Worm (Caenorhabditis elegans) whole organism, midembryonic: ENCODE measurements around the gene bath-39.

Experiments used
- T22C8.4 ChIP-seq: fragments of 200-800 bp; sonication (Bioruptor generic); IDR thresholded peaks from 2 replicates; pipeline ENCODE4 v1.3.6; 2022; ENCODE audit warnings: missing genetic modification characterization, missing compliant biosample characterization
- cog-1 ChIP-seq: sonication (generic microtip); optimal IDR thresholded peaks from 2 replicates; lab custom pipeline; 2016; ENCODE audit warnings: missing genetic modification characterization, missing compliant biosample characterization
- flt-1 ChIP-seq: fragments of 200-800 bp; sonication (Bioruptor generic); IDR thresholded peaks from 2 replicates; pipeline ENCODE4 v1.3.6; 2022; ENCODE audit warnings: missing genetic modification characterization, missing compliant biosample characterization
- klf-2 ChIP-seq: fragments of 200-800 bp; sonication (Bioruptor generic); conservative IDR thresholded peaks from 2 replicates; pipeline ENCODE4 v1.3.6; 2022; ENCODE audit warnings: missing genetic modification reagents, missing genetic modification characterization, missing compliant biosample characterization
- med-1 ChIP-seq: sonication (generic microtip); optimal IDR thresholded peaks from 2 replicates; lab custom pipeline; 2017; ENCODE audit warnings: missing genetic modification characterization, mild to moderate bottlenecking, missing compliant biosample characterization, antibody characterized with exemption, missing genetic modification reagents; ENCODE audit not compliant: insufficient read depth
- ref-1 ChIP-seq: fragments of 200-800 bp; sonication (Bioruptor generic); conservative IDR thresholded peaks from 2 replicates; pipeline ENCODE4 v1.3.6; 2022; ENCODE audit warnings: missing genetic modification reagents, missing genetic modification characterization, missing compliant biosample characterization
- tab-1 ChIP-seq: fragments of 200-800 bp; sonication (Bioruptor generic); IDR thresholded peaks from 2 replicates; pipeline ENCODE4 v1.3.6; 2022; ENCODE audit warnings: missing genetic modification characterization, missing compliant biosample characterization
- ztf-23 ChIP-seq: fragments of 200-800 bp; sonication (Bioruptor generic); IDR thresholded peaks from 2 replicates; pipeline ENCODE4 v1.3.6; 2022; ENCODE audit warnings: missing genetic modification reagents, missing genetic modification characterization, missing compliant biosample characterization
- ztf-29 ChIP-seq: fragments of 200-800 bp; sonication (Bioruptor generic); IDR thresholded peaks from 2 replicates; pipeline ENCODE4 v1.3.6; 2022; ENCODE audit warnings: missing genetic modification reagents, missing genetic modification characterization, missing compliant biosample characterization

The bath-39 gene

DNA sequence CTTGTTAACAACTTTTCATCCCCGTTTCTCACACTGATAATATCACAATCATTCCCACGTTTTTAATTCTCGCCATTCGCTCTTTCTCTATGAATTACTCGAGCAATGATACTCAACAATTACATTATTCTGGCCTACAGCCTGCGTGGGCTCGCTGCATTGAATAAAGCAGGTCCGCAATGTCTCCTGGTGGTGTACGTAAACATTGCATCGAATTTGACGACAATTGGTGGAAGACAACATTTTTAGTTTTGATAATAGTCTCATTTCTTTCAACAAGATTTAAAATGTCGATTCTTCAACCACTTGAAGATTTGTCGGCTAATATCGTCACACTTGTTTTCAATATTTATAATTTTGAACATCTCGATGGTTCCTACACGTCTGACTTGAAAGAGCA is at the start of gene bath-39:
TSS of gene bath-39 (plus strand) at position 137 of the 400 bp plus-strand sequence.
- TF ChIP-seq cog-1 (tag; lab: Kevin White, UChicago) (no peak), klf-2 (GFP tag; lab: Robert Waterston, UW) (no peak), flt-1 (no peak), med-1 (GFP tag; lab: Kevin White, UChicago) (no peak), T22C8.4 (GFP tag; lab: Robert Waterston, UW) (no peak), ztf-23 (no peak), ztf-29 (GFP tag; lab: Robert Waterston, UW) (no peak), ref-1 (no peak), tab-1 (GFP tag; lab: Robert Waterston, UW) (no peak)

DNA sequence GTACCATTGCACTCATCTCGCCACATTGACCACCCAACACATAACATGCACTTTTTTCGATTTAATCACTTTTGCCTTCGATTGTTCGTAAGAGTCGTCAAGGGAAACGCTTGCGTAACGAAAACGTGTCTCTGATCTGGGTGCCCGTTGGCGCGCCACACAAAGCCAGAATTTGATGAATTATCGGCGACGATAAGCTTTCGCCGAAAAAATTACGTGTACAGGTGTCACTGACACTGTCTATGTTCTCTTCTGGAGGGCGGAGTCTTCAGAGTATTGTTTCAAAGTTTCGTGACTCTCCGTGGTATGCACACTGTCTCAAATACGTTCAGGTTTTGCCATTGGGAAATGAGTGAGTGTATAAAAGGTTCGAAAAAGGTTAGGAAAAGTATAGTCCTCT is 48.6 kb upstream of the bath-39 start, which contains the start of gene F53F1.4:
TSS of gene F53F1.4 (plus strand) at position 390 of the 400 bp plus-strand sequence.
- TF ChIP-seq med-1 (GFP tag; lab: Kevin White, UChicago) (no peak), ref-1 (no peak), tab-1 (GFP tag; lab: Robert Waterston, UW) (no peak), ztf-23 (no peak), cog-1 (tag; lab: Kevin White, UChicago) (no peak), T22C8.4 (GFP tag; lab: Robert Waterston, UW) (no peak), flt-1 (no peak), klf-2 (GFP tag; lab: Robert Waterston, UW) (no peak)

DNA sequence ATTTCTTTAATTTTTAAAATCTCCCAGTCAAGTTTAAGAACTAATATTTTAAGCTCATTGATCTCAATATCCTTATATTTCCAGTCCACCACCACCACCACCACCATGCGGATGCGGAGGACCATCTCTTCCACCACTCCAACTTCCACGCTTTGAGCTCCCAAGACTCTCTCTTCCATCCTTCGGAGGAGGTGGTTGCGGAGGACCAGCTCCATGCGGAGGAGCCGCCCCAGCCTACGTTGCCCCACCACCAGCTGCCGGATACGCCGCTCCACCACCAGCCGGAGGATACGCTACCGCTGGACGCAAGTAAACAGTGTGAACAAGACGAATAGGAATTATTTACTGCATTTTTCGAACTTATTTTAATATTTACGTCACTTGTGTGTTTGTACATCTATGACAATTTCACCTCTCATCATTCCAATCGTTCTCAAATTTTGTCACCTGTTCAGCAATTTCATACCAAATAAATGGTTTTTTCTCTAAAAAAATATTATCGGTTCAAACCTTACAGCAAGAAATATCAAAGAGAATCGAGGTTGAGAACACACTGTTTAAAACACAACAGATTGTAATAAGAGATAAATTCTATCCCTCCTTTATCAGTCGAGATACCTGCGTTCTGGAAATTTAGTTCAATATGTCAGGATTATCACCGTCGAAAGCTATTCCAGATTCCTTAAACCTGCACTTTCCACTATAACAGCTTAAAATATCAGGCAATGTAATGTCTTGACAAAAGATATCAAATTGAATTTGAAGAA is 47.9 kb upstream of the bath-39 start:
- no peak for TF ChIP-seq ztf-23
- no peak for TF ChIP-seq flt-1
- no peak for TF ChIP-seq klf-2 (GFP tag; lab: Robert Waterston, UW)
- TF ChIP-seq cog-1 (tag; lab: Kevin White, UChicago): no peak
- TF ChIP-seq ztf-29 (GFP tag; lab: Robert Waterston, UW): no peak
- TF ChIP-seq ref-1: no peak
- no peak for TF ChIP-seq T22C8.4 (GFP tag; lab: Robert Waterston, UW)
- no peak for TF ChIP-seq med-1 (GFP tag; lab: Kevin White, UChicago)
- no peak for TF ChIP-seq tab-1 (GFP tag; lab: Robert Waterston, UW)

DNA sequence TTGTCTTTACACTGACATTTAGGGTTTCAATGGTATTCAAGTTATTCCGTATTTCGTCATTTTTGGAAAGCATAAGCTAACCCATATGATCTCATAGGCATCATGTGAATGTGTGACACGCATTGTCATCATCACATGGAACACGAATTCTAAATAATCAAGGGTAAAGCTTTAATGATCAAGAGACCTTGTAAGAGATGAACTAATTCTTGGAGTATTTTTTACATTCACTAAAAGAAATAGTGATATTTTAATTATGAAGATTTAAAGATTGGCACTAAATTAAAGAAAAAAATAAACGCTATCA is 47.3 kb upstream of the bath-39 start:
- TF ChIP-seq ztf-23: no peak
- no peak for TF ChIP-seq klf-2 (GFP tag; lab: Robert Waterston, UW)
- TF ChIP-seq ref-1: no peak
- no peak for TF ChIP-seq cog-1 (tag; lab: Kevin White, UChicago)
- no peak for TF ChIP-seq med-1 (GFP tag; lab: Kevin White, UChicago)
- no peak for TF ChIP-seq tab-1 (GFP tag; lab: Robert Waterston, UW)
- no peak for TF ChIP-seq T22C8.4 (GFP tag; lab: Robert Waterston, UW)
- no peak for TF ChIP-seq flt-1
- TF ChIP-seq ztf-29 (GFP tag; lab: Robert Waterston, UW): no peak

DNA sequence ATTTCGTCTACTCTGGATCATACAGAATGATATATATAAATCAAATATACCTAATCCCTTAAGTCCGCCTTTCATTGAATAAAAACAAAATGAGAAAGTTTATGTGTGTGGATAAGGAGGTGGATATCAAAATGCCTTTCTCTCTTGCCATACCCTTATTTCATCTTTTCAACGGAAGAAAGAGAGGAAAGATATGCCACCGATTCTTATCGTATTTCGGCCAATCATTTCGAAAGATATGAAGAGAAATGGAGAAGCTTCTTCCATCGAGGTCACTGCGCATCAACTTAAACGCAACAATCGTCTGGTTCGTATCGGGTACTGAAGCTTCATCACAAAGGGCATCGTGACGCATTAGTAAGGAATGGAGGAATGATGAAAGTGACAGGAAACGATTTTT is 46.0 kb upstream of the bath-39 start:
- no peak for TF ChIP-seq ref-1
- no peak for TF ChIP-seq flt-1
- TF ChIP-seq ztf-23: no peak

DNA sequence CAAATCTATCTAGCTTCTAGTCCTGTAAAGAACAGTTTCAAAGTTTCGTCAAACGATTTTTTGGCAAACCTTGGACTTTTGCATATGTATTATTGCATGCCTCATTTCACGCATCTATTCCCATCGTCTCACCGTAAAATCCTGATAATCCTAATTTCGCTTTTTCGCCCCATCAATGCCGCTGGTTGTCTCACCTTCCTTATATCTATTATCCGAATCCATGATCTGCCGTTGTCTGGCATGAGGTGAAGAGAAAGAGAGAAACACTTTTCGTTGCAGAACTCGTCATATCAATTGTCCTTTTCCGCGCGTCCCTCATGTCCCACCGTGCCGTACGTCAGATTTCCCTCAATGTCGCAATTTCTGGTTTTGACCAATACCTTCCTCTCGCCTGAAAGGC is 44.7 kb upstream of the bath-39 start, which contains the start of gene cut-2:
TSS of gene cut-2 (plus strand) at position 365 of the 400 bp plus-strand sequence.
- no peak for TF ChIP-seq flt-1
- TF ChIP-seq ztf-23: no peak
- TF ChIP-seq ztf-29 (GFP tag; lab: Robert Waterston, UW): no peak
- TF ChIP-seq tab-1 (GFP tag; lab: Robert Waterston, UW): no peak
- no peak for TF ChIP-seq ref-1
- TF ChIP-seq med-1 (GFP tag; lab: Kevin White, UChicago): no peak
- no peak for TF ChIP-seq klf-2 (GFP tag; lab: Robert Waterston, UW)
- no peak for TF ChIP-seq cog-1 (tag; lab: Kevin White, UChicago)
- TF ChIP-seq T22C8.4 (GFP tag; lab: Robert Waterston, UW): no peak

DNA sequence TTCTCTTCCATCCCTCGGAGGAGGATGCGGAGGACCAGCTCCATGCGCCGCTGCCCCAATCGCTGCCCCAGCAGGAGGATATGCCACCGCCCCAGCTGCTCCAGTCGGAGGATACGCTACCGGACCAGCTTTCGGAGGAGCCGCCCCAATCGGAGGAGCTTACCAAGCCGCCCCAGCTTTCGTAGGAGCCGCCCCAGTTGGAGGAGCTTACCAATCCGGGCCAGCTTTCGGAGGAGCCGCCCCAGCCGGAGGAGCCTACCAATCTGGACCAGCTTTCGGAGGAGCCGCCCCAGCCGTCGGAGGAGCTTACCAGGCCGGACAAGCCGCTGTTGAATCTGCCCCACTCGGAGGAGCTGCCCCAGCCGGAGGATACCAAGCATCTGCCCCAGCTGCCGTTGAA is 43.8 kb upstream of the bath-39 start:
- TF ChIP-seq T22C8.4 (GFP tag; lab: Robert Waterston, UW) (no peak), flt-1 (no peak), ztf-23 (no peak), klf-2 (GFP tag; lab: Robert Waterston, UW) (no peak; the same call in 1 of the 2 replicates), tab-1 (GFP tag; lab: Robert Waterston, UW) (no peak), ztf-29 (GFP tag; lab: Robert Waterston, UW) (no peak), med-1 (GFP tag; lab: Kevin White, UChicago) (no peak), cog-1 (tag; lab: Kevin White, UChicago) (no peak), ref-1 (no peak)

DNA sequence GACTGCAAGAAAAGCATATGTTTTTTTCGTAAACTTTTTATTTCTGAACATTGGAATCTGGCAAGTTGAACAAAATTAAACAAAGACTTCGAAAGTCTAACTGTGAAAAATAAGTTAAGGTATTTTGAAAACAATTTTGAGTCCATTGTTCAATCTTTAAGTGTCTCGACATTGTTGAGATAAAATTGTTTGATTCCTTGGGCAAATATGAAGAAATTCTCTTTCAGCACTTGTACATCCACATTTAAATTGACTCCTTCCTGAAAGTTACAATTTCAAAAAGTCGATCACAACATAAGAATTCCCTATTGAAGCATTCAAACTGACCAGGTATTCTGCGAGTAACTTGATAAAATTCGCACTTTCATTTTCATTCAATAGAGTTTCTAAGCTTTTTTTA is 43.2 kb upstream of the bath-39 start:
- TF ChIP-seq cog-1 (tag; lab: Kevin White, UChicago) (no peak), klf-2 (GFP tag; lab: Robert Waterston, UW) (no peak), tab-1 (GFP tag; lab: Robert Waterston, UW) (no peak), med-1 (GFP tag; lab: Kevin White, UChicago) (no peak), flt-1 (no peak), ztf-23 (no peak)

DNA sequence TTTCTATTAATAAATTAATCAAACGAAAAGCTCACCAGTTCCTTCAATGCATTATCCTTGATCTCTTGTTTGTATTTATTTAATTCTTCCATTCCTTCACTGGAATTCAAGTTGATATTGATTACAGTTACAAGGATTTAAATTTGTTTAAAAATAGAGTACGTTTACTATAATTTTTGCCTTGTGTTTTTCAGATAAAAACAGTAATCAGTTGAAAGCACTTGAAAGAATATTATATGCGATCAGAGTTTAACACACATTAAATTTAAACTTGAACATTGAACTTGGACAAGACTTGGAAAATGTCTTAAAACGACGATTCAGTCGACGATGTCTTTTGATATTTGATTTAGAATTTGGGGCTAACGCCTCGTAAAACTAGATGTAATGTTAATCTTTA is 41.7 kb upstream of the bath-39 start, which contains the start of gene F53F1.6:
TSS of gene F53F1.6 (minus strand) at position 101 of the 400 bp plus-strand sequence.
- TF ChIP-seq klf-2 (GFP tag; lab: Robert Waterston, UW) (no peak), ztf-23 (no peak), ztf-29 (GFP tag; lab: Robert Waterston, UW) (no peak), flt-1 (no peak), ref-1 (no peak), tab-1 (GFP tag; lab: Robert Waterston, UW) (no peak), cog-1 (tag; lab: Kevin White, UChicago) (no peak), med-1 (GFP tag; lab: Kevin White, UChicago) (no peak), T22C8.4 (GFP tag; lab: Robert Waterston, UW) (no peak)

DNA sequence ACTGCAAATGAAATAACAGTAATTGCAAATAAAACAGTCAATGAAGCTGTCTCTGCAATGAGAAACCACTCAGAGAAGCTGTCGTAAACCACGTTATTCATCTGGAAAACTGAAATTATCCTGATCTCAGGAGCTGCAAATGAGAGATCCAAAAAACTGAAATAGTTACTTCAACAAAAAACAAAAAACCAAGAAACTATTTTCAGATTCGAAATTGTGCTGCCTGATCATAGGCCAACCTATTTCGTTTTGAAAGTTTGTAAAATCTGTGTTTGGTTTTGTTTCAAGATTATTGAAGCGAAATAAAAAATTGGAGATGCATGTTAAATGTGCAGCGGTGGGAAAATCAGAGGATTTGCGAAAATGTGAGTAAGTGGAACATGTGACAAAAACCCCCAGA is 38.6 kb upstream of the bath-39 start, which contains the start of gene srv-8:
TSS of gene srv-8 (minus strand) at position 101 of the 400 bp plus-strand sequence.
- TF ChIP-seq flt-1 (no peak), cog-1 (tag; lab: Kevin White, UChicago) (no peak), klf-2 (GFP tag; lab: Robert Waterston, UW) (no peak), tab-1 (GFP tag; lab: Robert Waterston, UW) (no peak), med-1 (GFP tag; lab: Kevin White, UChicago) (no peak)
